Fruit fly (Drosophila melanogaster) whole organism, embryonic: ENCODE data around the gene CG33281.

Experiments
- Atf3 ChIP-seq: fragments of 200-800 bp; sonication (Bioruptor generic); optimal IDR thresholded peaks from 3 replicates; lab custom pipeline; 2016; ENCODE audit warnings: missing biosample characterization, missing genetic modification characterization
- Bteb2 ChIP-seq: fragments of 200-800 bp; sonication (Bioruptor generic); optimal IDR thresholded peaks from 2 replicates; lab custom pipeline; 2016; ENCODE audit warnings: missing biosample characterization, missing genetic modification characterization
- CG10654 ChIP-seq: fragments of 200-800 bp; sonication (Bioruptor generic); optimal IDR thresholded peaks from 2 replicates; lab custom pipeline; 2016; ENCODE audit warnings: missing biosample characterization, missing genetic modification characterization
- CG12071 ChIP-seq: fragments of 200-800 bp; sonication (Bioruptor generic); optimal IDR thresholded peaks from 3 replicates; lab custom pipeline; 2018; ENCODE audit warnings: missing biosample characterization, mild to moderate bottlenecking, missing genetic modification characterization
- CG12659 ChIP-seq: fragments of 200-800 bp; sonication (Bioruptor generic); optimal IDR thresholded peaks from 3 replicates; lab custom pipeline; 2017; ENCODE audit warnings: mild to moderate bottlenecking, missing biosample characterization, missing genetic modification reagents, missing genetic modification characterization
- CG13287 ChIP-seq: fragments of 200-800 bp; sonication (Bioruptor generic); IDR thresholded peaks from 2 replicates; pipeline ENCODE4 v1.3.6; 2022; ENCODE audit warnings: missing biosample characterization, missing genetic modification characterization; ENCODE audit not compliant: partially characterized antibody
- CG13296 ChIP-seq: fragments of 200-800 bp; sonication (Bioruptor generic); optimal IDR thresholded peaks from 3 replicates; lab custom pipeline; 2018; ENCODE audit warnings: missing biosample characterization, mild to moderate bottlenecking, missing genetic modification characterization
- CG13894 ChIP-seq: fragments of 200-800 bp; sonication (Bioruptor generic); optimal IDR thresholded peaks from 3 replicates; lab custom pipeline; 2018; ENCODE audit warnings: missing biosample characterization, mild to moderate bottlenecking, missing genetic modification characterization, moderate library complexity
- CG1529 ChIP-seq: fragments of 200-800 bp; sonication (Bioruptor generic); optimal IDR thresholded peaks from 3 replicates; lab custom pipeline; 2018; ENCODE audit warnings: missing biosample characterization, missing genetic modification characterization
- CG16813 ChIP-seq: fragments of 200-800 bp; sonication (Bioruptor generic); IDR thresholded peaks from 3 replicates; pipeline ENCODE4 v1.3.6; 2022; ENCODE audit warnings: missing biosample characterization, missing genetic modification characterization; ENCODE audit not compliant: partially characterized antibody
- CG17361 ChIP-seq: fragments of 200-800 bp; sonication (Bioruptor generic); IDR thresholded peaks from 3 replicates; pipeline ENCODE4 v1.3.6; 2022; ENCODE audit warnings: missing biosample characterization, missing genetic modification characterization
- CG30431 ChIP-seq: fragments of 200-800 bp; sonication (Bioruptor generic); optimal IDR thresholded peaks from 2 replicates; lab custom pipeline; 2017; ENCODE audit warnings: missing biosample characterization, missing genetic modification characterization
- CG32767 ChIP-seq: fragments of 200-800 bp; sonication (Bioruptor generic); IDR thresholded peaks from 2 replicates; pipeline ENCODE4 v1.3.6; 2022; ENCODE audit warnings: missing biosample characterization, missing genetic modification characterization
- CG32772 ChIP-seq: fragments of 200-800 bp; sonication (Bioruptor generic); IDR thresholded peaks from 2 replicates; pipeline ENCODE4 v1.3.6; 2022; ENCODE audit warnings: missing biosample characterization, missing genetic modification characterization
- CG3281 ChIP-seq: fragments of 200-800 bp; sonication (Bioruptor generic); optimal IDR thresholded peaks from 3 replicates; lab custom pipeline; 2017; ENCODE audit warnings: missing biosample characterization, mild to moderate bottlenecking, missing genetic modification characterization
- CG5953 ChIP-seq: fragments of 200-800 bp; sonication (Bioruptor generic); IDR thresholded peaks from 2 replicates; pipeline ENCODE4 v1.3.6; 2022; ENCODE audit warnings: missing biosample characterization, missing genetic modification characterization
- CG6254 ChIP-seq: fragments of 200-800 bp; sonication (Bioruptor generic); optimal IDR thresholded peaks from 3 replicates; lab custom pipeline; 2017; ENCODE audit warnings: mild to moderate bottlenecking, missing biosample characterization, missing genetic modification reagents, missing genetic modification characterization
- CG6683 ChIP-seq: fragments of 200-800 bp; sonication (Bioruptor generic); optimal IDR thresholded peaks from 2 replicates; lab custom pipeline; 2017; ENCODE audit warnings: missing biosample characterization, mild to moderate bottlenecking, missing genetic modification characterization, missing genetic modification reagents
- CG7745 ChIP-seq: fragments of 200-800 bp; sonication (Bioruptor generic); optimal IDR thresholded peaks from 2 replicates; lab custom pipeline; 2018; ENCODE audit warnings: missing biosample characterization, mild to moderate bottlenecking, missing genetic modification characterization, moderate library complexity
- CG9609 ChIP-seq: fragments of 200-800 bp; sonication (Bioruptor generic); optimal IDR thresholded peaks from 3 replicates; lab custom pipeline; 2016; ENCODE audit warnings: missing biosample characterization, missing genetic modification characterization
- CG9797 ChIP-seq: fragments of 200-800 bp; sonication (Bioruptor generic); optimal IDR thresholded peaks from 3 replicates; lab custom pipeline; 2018; ENCODE audit warnings: missing biosample characterization, mild to moderate bottlenecking, missing genetic modification characterization
- CG9876 ChIP-seq: fragments of 200-800 bp; sonication (Bioruptor generic); optimal IDR thresholded peaks from 2 replicates; lab custom pipeline; 2016; ENCODE audit warnings: missing biosample characterization, missing genetic modification characterization
- Dfd ChIP-seq, 2 experiments: fragments of >200 bp; optimal IDR thresholded peaks; 2 replicates each; lab custom pipeline; 2017; ENCODE audit warnings: missing biosample characterization in 2 of 2, missing genetic modification characterization in 2 of 2
- Doc2 ChIP-seq: fragments of 200-800 bp; sonication (Bioruptor generic); IDR thresholded peaks from 2 replicates; pipeline ENCODE4 v1.3.6; 2022; ENCODE audit warnings: missing biosample characterization, missing genetic modification characterization
- Dp ChIP-seq: fragments of 200-800 bp; sonication (Bioruptor generic); optimal IDR thresholded peaks from 2 replicates; lab custom pipeline; 2018; ENCODE audit warnings: missing biosample characterization, mild to moderate bottlenecking, missing genetic modification characterization, moderate library complexity
- Ets97D ChIP-seq: fragments of 200-800 bp; sonication (Bioruptor generic); optimal IDR thresholded peaks from 3 replicates; lab custom pipeline; 2016; ENCODE audit warnings: missing biosample characterization, missing genetic modification characterization
- Fer1 ChIP-seq: fragments of 200-800 bp; sonication (Bioruptor generic); optimal IDR thresholded peaks from 2 replicates; lab custom pipeline; 2017; ENCODE audit warnings: missing biosample characterization, mild to moderate bottlenecking, missing genetic modification characterization
- Gsc ChIP-seq: fragments of 200-800 bp; sonication (Bioruptor generic); IDR thresholded peaks from 2 replicates; pipeline ENCODE4 v1.3.6; 2022; ENCODE audit warnings: missing biosample characterization, missing genetic modification characterization
- H15 ChIP-seq: fragments of 200-800 bp; sonication (Bioruptor generic); IDR thresholded peaks from 3 replicates; pipeline ENCODE4 v1.3.6; 2022; ENCODE audit warnings: missing biosample characterization, missing genetic modification characterization
- HLH4C ChIP-seq: fragments of 200-800 bp; sonication (Bioruptor generic); IDR thresholded peaks from 3 replicates; pipeline ENCODE4 v1.3.6; 2022; ENCODE audit warnings: missing biosample characterization, missing genetic modification characterization; ENCODE audit not compliant: partially characterized antibody
- HLHmδ ChIP-seq: fragments of 200-800 bp; sonication (Bioruptor generic); optimal IDR thresholded peaks from 2 replicates; lab custom pipeline; 2018; ENCODE audit warnings: missing biosample characterization, mild to moderate bottlenecking, missing genetic modification characterization, moderate library complexity
- NFAT ChIP-seq: fragments of 200-800 bp; sonication (Bioruptor generic); IDR thresholded peaks from 2 replicates; pipeline ENCODE4 v1.3.6; 2022; ENCODE audit warnings: missing biosample characterization, missing genetic modification characterization
- NK7.1 ChIP-seq: fragments of 200-800 bp; sonication (Bioruptor generic); optimal IDR thresholded peaks from 3 replicates; lab custom pipeline; 2016; ENCODE audit warnings: missing biosample characterization, missing genetic modification characterization
- Oli ChIP-seq: fragments of 200-800 bp; sonication (Bioruptor generic); optimal IDR thresholded peaks from 2 replicates; lab custom pipeline; 2018; ENCODE audit warnings: missing biosample characterization, mild to moderate bottlenecking, missing genetic modification characterization, moderate library complexity
- Sox102F ChIP-seq: fragments of 200-800 bp; sonication (Bioruptor generic); optimal IDR thresholded peaks from 2 replicates; lab custom pipeline; 2018; ENCODE audit warnings: missing biosample characterization, mild to moderate bottlenecking, missing genetic modification characterization, moderate library complexity
- Sry-β ChIP-seq: fragments of 200-800 bp; sonication (Bioruptor generic); optimal IDR thresholded peaks from 2 replicates; lab custom pipeline; 2018; ENCODE audit warnings: missing biosample characterization, mild to moderate bottlenecking, missing genetic modification characterization, moderate library complexity
- Ssrp ChIP-seq: fragments of 200-800 bp; sonication (Bioruptor generic); optimal IDR thresholded peaks from 2 replicates; lab custom pipeline; 2018; ENCODE audit warnings: missing biosample characterization, mild to moderate bottlenecking, missing genetic modification characterization, moderate library complexity
- disco-r ChIP-seq: fragments of 200-800 bp; sonication (Bioruptor generic); optimal IDR thresholded peaks from 2 replicates; lab custom pipeline; 2016; ENCODE audit warnings: missing biosample characterization, missing genetic modification characterization
- fd64A ChIP-seq: fragments of 200-800 bp; sonication (Bioruptor generic); optimal IDR thresholded peaks from 3 replicates; lab custom pipeline; 2018; ENCODE audit warnings: missing biosample characterization, mild to moderate bottlenecking, missing genetic modification characterization
- grn ChIP-seq: fragments of 200-800 bp; sonication (Bioruptor generic); optimal IDR thresholded peaks from 3 replicates; lab custom pipeline; 2017; ENCODE audit warnings: missing biosample characterization, missing genetic modification characterization
- gt ChIP-seq: fragments of 200-800 bp; sonication (Bioruptor generic); IDR thresholded peaks from 2 replicates; pipeline ENCODE4 v1.3.6; 2022; ENCODE audit warnings: missing biosample characterization, missing genetic modification characterization
- lab ChIP-seq: fragments of 200-800 bp; sonication (Bioruptor generic); optimal IDR thresholded peaks from 3 replicates; lab custom pipeline; 2017; ENCODE audit warnings: missing biosample characterization, missing genetic modification characterization, mild to moderate bottlenecking, moderate library complexity, missing genetic modification reagents
- luna ChIP-seq: fragments of 200-800 bp; sonication (Bioruptor generic); optimal IDR thresholded peaks from 2 replicates; lab custom pipeline; 2016; ENCODE audit warnings: missing biosample characterization, missing genetic modification characterization
- nerfin-2 ChIP-seq: fragments of 200-800 bp; sonication (Bioruptor generic); IDR thresholded peaks from 2 replicates; pipeline ENCODE4 v1.3.6; 2022; ENCODE audit warnings: missing biosample characterization, missing genetic modification characterization; ENCODE audit not compliant: partially characterized antibody
- prd ChIP-seq, 3 experiments: fragments of >200 bp in 2 of 3; fragments of 200-800 bp in 1 of 3; sonication (Bioruptor generic) in 1 of 3; optimal IDR thresholded peaks in 2 of 3; IDR thresholded peaks in 1 of 3; 2 replicates in 2 of 3; 3 replicates in 1 of 3; pipeline versions ENCODE4 v1.3.6 to Lab custom; 2017 to 2022; ENCODE audit warnings: missing biosample characterization in 1 of 3, missing genetic modification characterization in 1 of 3
- scrt ChIP-seq: fragments of 200-800 bp; sonication (Bioruptor generic); optimal IDR thresholded peaks from 2 replicates; lab custom pipeline; 2018; ENCODE audit warnings: missing biosample characterization, mild to moderate bottlenecking, missing genetic modification characterization, moderate library complexity
- sima ChIP-seq: fragments of 200-800 bp; sonication (Bioruptor generic); optimal IDR thresholded peaks from 2 replicates; lab custom pipeline; 2016; ENCODE audit warnings: missing biosample characterization, missing genetic modification characterization
- sr ChIP-seq: fragments of 200-800 bp; sonication (Bioruptor generic); IDR thresholded peaks from 3 replicates; pipeline ENCODE4 v1.3.6; 2022; ENCODE audit warnings: missing biosample characterization, missing genetic modification characterization
- usp ChIP-seq: fragments of >200 bp; optimal IDR thresholded peaks from 2 replicates; lab custom pipeline; 2017; ENCODE audit warnings: missing biosample characterization, missing genetic modification characterization

Gene CG33281

dm6 chr2L:3338566-3339215 lies 14.7 kb downstream of the CG33281 start (continued):
- no peak for TF ChIP-seq CG7745
- TF ChIP-seq CG12659 (GFP tag; lab: Kevin White, UChicago) = peak; percentile 32
- TF ChIP-seq CG16813 = no peak
- no peak for TF ChIP-seq Dfd (GFP tag; optimal IDR thresholded peaks at IDR 0.05; lab: Kevin White, UChicago)
- TF ChIP-seq CG32772 = peak; percentile 91
- TF ChIP-seq Sox102F (GFP tag; lab: Kevin White, UChicago) = peak; percentile 93
- no peak for TF ChIP-seq CG13894 (tag; lab: Kevin White, UChicago)
- TF ChIP-seq Fer1 (GFP tag; lab: Kevin White, UChicago) = no peak
- peak; percentile 86 for TF ChIP-seq CG1529 (GFP tag; lab: Kevin White, UChicago)
- peak; percentile 73 for TF ChIP-seq CG6254 (GFP tag; lab: Kevin White, UChicago)
- peak; percentile 38 for TF ChIP-seq CG12071
- TF ChIP-seq HLHmδ (GFP tag; lab: Kevin White, UChicago) = peak; percentile 68
- TF ChIP-seq CG17361 (GFP tag; lab: Robert Waterston, UW) = peak; percentile 88; the same call in 2 of the 3 replicates
- TF ChIP-seq gt (GFP tag; lab: Robert Waterston, UW) = peak; percentile 67
- no peak for TF ChIP-seq CG13296 (GFP tag; lab: Kevin White, UChicago)
- TF ChIP-seq lab (GFP tag; lab: Kevin White, UChicago) = peak; percentile 67
- no peak for TF ChIP-seq CG9797 (GFP tag; lab: Kevin White, UChicago)
- TF ChIP-seq CG10654 (GFP tag; lab: Kevin White, UChicago) = peak; percentile 80
- TF ChIP-seq Gsc (GFP tag; lab: Robert Waterston, UW) = peak; percentile 77
- no peak for TF ChIP-seq NFAT (GFP tag; lab: Robert Waterston, UW)
- peak; percentile 15 for TF ChIP-seq Bteb2 (GFP tag; lab: Kevin White, UChicago)
- TF ChIP-seq nerfin-2 (GFP tag; lab: Robert Waterston, UW) = no peak
- TF ChIP-seq fd64A (GFP tag; lab: Kevin White, UChicago) = peak; percentile 72
- peak; percentile 78 for TF ChIP-seq Ssrp (tag; lab: Kevin White, UChicago)
- TF ChIP-seq Sry-β (GFP tag; lab: Kevin White, UChicago) = peak; percentile 24
- TF ChIP-seq prd (optimal IDR thresholded peaks at IDR 0.05; lab: Kevin White, UChicago) = no peak
- TF ChIP-seq prd (GFP tag; IDR thresholded peaks at IDR 0.05; lab: Robert Waterston, UW) = peak; percentile 89
- peak; percentile 35 for TF ChIP-seq NK7.1 (GFP tag; lab: Kevin White, UChicago)
- no peak for TF ChIP-seq luna (GFP tag; lab: Kevin White, UChicago)
- TF ChIP-seq Doc2 (GFP tag; lab: Robert Waterston, UW) = no peak
- TF ChIP-seq CG30431 (GFP tag; lab: Kevin White, UChicago) = peak; percentile 59
- peak; percentile 65 for TF ChIP-seq disco-r (GFP tag; lab: Kevin White, UChicago)
- no peak for TF ChIP-seq grn (GFP tag; lab: Kevin White, UChicago)
- no peak for TF ChIP-seq CG3281 (GFP tag; lab: Kevin White, UChicago)
- TF ChIP-seq scrt (GFP tag; lab: Kevin White, UChicago) = no peak
- TF ChIP-seq CG32767 (GFP tag; lab: Robert Waterston, UW) = peak; percentile 63; the same call in 1 of the 2 replicates
- peak; percentile 45 for TF ChIP-seq CG9876 (GFP tag; lab: Kevin White, UChicago)
- TF ChIP-seq Atf3 (GFP tag; lab: Kevin White, UChicago) = peak; percentile 91
- peak; percentile 87 for TF ChIP-seq CG9609 (GFP tag; lab: Kevin White, UChicago)
- TF ChIP-seq HLH4C (GFP tag; lab: Robert Waterston, UW) = no peak
- TF ChIP-seq sr (GFP tag; lab: Robert Waterston, UW) = no peak
- peak; percentile 83; the same call in 2 of the 3 replicates for TF ChIP-seq H15
- no peak for TF ChIP-seq Dp (GFP tag; lab: Kevin White, UChicago)
- TF ChIP-seq CG13287 (GFP tag; lab: Robert Waterston, UW) = no peak
- TF ChIP-seq CG6683 (GFP tag; lab: Kevin White, UChicago) = no peak
- TF ChIP-seq Oli (tag; lab: Kevin White, UChicago) = peak; percentile 74
- TF ChIP-seq CG5953 (GFP tag; lab: Robert Waterston, UW) = peak; percentile 67
- TF ChIP-seq Ets97D (GFP tag; lab: Kevin White, UChicago) = peak; percentile 28
- TF ChIP-seq usp (GFP tag; lab: Kevin White, UChicago) = no peak
- peak; percentile 35 for TF ChIP-seq sima (GFP tag; lab: Kevin White, UChicago)
